Worm (Caenorhabditis elegans) whole organism, L1 larva: ENCODE results near the gene B0244.16.

ENCODE experiments used
- C04F5.9 ChIP-seq: sonication (generic microtip); optimal IDR thresholded peaks from 2 replicates; lab custom pipeline; 2016; ENCODE audit warnings: missing genetic modification characterization, missing compliant biosample characterization
- C34B4.2 ChIP-seq: sonication (generic microtip); optimal IDR thresholded peaks from 2 replicates; lab custom pipeline; 2017; ENCODE audit warnings: mild to moderate bottlenecking, missing genetic modification characterization, missing compliant biosample characterization
- F16B12.6 ChIP-seq: fragments of 150-350 bp; optimal IDR thresholded peaks from 2 replicates; lab custom pipeline; 2014; ENCODE audit warnings: missing biosample characterization, missing genetic modification characterization
- aha-1 ChIP-seq: fragments of 150-350 bp; optimal IDR thresholded peaks from 2 replicates; lab custom pipeline; 2014; ENCODE audit warnings: missing biosample characterization, missing genetic modification characterization
- alr-1 ChIP-seq: fragments of 200-800 bp; sonication (Bioruptor generic); optimal IDR thresholded peaks from 2 replicates; lab custom pipeline; 2018; ENCODE audit warnings: borderline replicate concordance, mild to moderate bottlenecking, missing genetic modification characterization, missing compliant biosample characterization
- aly-2 ChIP-seq: fragments of 150-350 bp; optimal IDR thresholded peaks from 2 replicates; lab custom pipeline; 2014; ENCODE audit warnings: missing biosample characterization, missing genetic modification characterization
- ama-1 ChIP-seq: fragments of 150-350 bp; optimal IDR thresholded peaks from 2 replicates; lab custom pipeline; 2014
- ceh-88 ChIP-seq: fragments of 200-800 bp; sonication (Bioruptor generic); IDR thresholded peaks from 2 replicates; pipeline ENCODE4 v1.3.6; 2022; ENCODE audit warnings: missing genetic modification characterization, missing compliant biosample characterization
- efl-3 ChIP-seq: fragments of 200-800 bp; sonication (Bioruptor generic); optimal IDR thresholded peaks from 2 replicates; lab custom pipeline; 2018; ENCODE audit warnings: mild to moderate bottlenecking, missing genetic modification characterization, missing compliant biosample characterization
- elt-2 ChIP-seq: sonication (generic microtip); optimal IDR thresholded peaks from 2 replicates; lab custom pipeline; 2016; ENCODE audit warnings: missing genetic modification characterization, mild to moderate bottlenecking, inconsistent platforms, missing compliant biosample characterization, missing genetic modification reagents
- fkh-8 ChIP-seq: sonication (generic microtip); optimal IDR thresholded peaks from 2 replicates; lab custom pipeline; 2016; ENCODE audit warnings: mild to moderate bottlenecking, missing genetic modification characterization, missing compliant biosample characterization
- fos-1 ChIP-seq: fragments of 150-350 bp; optimal IDR thresholded peaks from 2 replicates; lab custom pipeline; 2014; ENCODE audit warnings: missing biosample characterization, missing genetic modification characterization
- grh-1 ChIP-seq: fragments of 200-800 bp; sonication (Bioruptor generic); IDR thresholded peaks from 2 replicates; pipeline ENCODE4 v1.3.6; 2022; ENCODE audit warnings: missing genetic modification reagents, missing genetic modification characterization, missing compliant biosample characterization
- hlh-17 ChIP-seq: fragments of 200-800 bp; sonication (Bioruptor generic); optimal IDR thresholded peaks from 2 replicates; lab custom pipeline; 2018; ENCODE audit warnings: missing genetic modification characterization, mild to moderate bottlenecking, missing compliant biosample characterization, moderate library complexity, borderline replicate concordance
- hpl-2 ChIP-seq: fragments of 150-350 bp; optimal IDR thresholded peaks from 2 replicates; lab custom pipeline; 2014; ENCODE audit warnings: missing biosample characterization, missing genetic modification reagents, missing genetic modification characterization
- irx-1 ChIP-seq: sonication (generic microtip); optimal IDR thresholded peaks from 2 replicates; lab custom pipeline; 2016; ENCODE audit warnings: missing genetic modification characterization, missing compliant biosample characterization
- isw-1 ChIP-seq: fragments of 200-800 bp; sonication (Bioruptor generic); IDR thresholded peaks from 2 replicates; pipeline ENCODE4 v1.3.6; 2022; ENCODE audit warnings: missing genetic modification characterization, missing compliant biosample characterization
- jun-1 ChIP-seq: fragments of 150-350 bp; optimal IDR thresholded peaks from 2 replicates; lab custom pipeline; 2014; ENCODE audit warnings: missing biosample characterization, missing genetic modification reagents, missing genetic modification characterization
- lin-13 ChIP-seq: fragments of 150-350 bp; optimal IDR thresholded peaks from 2 replicates; lab custom pipeline; 2014; ENCODE audit warnings: missing biosample characterization, missing genetic modification reagents, missing genetic modification characterization
- lin-15B ChIP-seq: fragments of 150-350 bp; sonication (generic microtip); optimal IDR thresholded peaks from 3 replicates; lab custom pipeline; 2014; ENCODE audit warnings: missing biosample characterization, missing genetic modification characterization
- lin-35 ChIP-seq, 2 experiments: fragments of 150-350 bp; optimal IDR thresholded peaks; 2 replicates each; lab custom pipeline; 2014; ENCODE audit warnings: missing biosample characterization in 2 of 2, missing genetic modification characterization in 2 of 2, missing genetic modification reagents in 2 of 2
- lin-39 ChIP-seq: fragments of 150-350 bp; optimal IDR thresholded peaks from 2 replicates; lab custom pipeline; 2014; ENCODE audit warnings: missing biosample characterization, missing genetic modification reagents, missing genetic modification characterization
- mab-9 ChIP-seq: fragments of 200-800 bp; sonication (Bioruptor generic); IDR thresholded peaks from 2 replicates; pipeline ENCODE4 v1.3.6; 2022; ENCODE audit warnings: missing genetic modification reagents, missing genetic modification characterization, missing compliant biosample characterization
- mdl-1 ChIP-seq, 2 experiments: fragments of 150-350 bp; optimal IDR thresholded peaks; 2 replicates each; lab custom pipeline; 2014 to 2017; ENCODE audit warnings: missing biosample characterization in 2 of 2, missing genetic modification characterization in 2 of 2, inconsistent platforms in 1 of 2
- mep-1 ChIP-seq: fragments of 150-350 bp; optimal IDR thresholded peaks from 2 replicates; lab custom pipeline; 2014; ENCODE audit warnings: missing biosample characterization, missing genetic modification characterization
- nhr-11 ChIP-seq: fragments of 150-350 bp; optimal IDR thresholded peaks from 2 replicates; lab custom pipeline; 2014; ENCODE audit warnings: missing biosample characterization, missing genetic modification characterization
- nhr-19 ChIP-seq: fragments of 200-800 bp; sonication (Bioruptor generic); conservative IDR thresholded peaks from 2 replicates; pipeline ENCODE4 v1.3.6; 2022; ENCODE audit warnings: missing genetic modification characterization, missing compliant biosample characterization
- nhr-20 ChIP-seq: sonication (generic microtip); optimal IDR thresholded peaks from 2 replicates; lab custom pipeline; 2016; ENCODE audit warnings: mild to moderate bottlenecking, missing genetic modification characterization, missing compliant biosample characterization
- nhr-28 ChIP-seq: fragments of 150-350 bp; optimal IDR thresholded peaks from 2 replicates; lab custom pipeline; 2014; ENCODE audit warnings: missing biosample characterization, missing genetic modification characterization
- nhr-47 ChIP-seq: sonication (generic microtip); optimal IDR thresholded peaks from 2 replicates; lab custom pipeline; 2016; ENCODE audit warnings: mild to moderate bottlenecking, missing genetic modification characterization, moderate library complexity, missing compliant biosample characterization
- nhr-76 ChIP-seq: sonication (generic microtip); optimal IDR thresholded peaks from 2 replicates; lab custom pipeline; 2017; ENCODE audit warnings: missing biosample characterization, missing genetic modification characterization
- nhr-84 ChIP-seq: sonication (generic microtip); optimal IDR thresholded peaks from 2 replicates; lab custom pipeline; 2017; ENCODE audit warnings: missing biosample characterization, missing genetic modification characterization
- nhr-90 ChIP-seq: sonication (generic microtip); optimal IDR thresholded peaks from 2 replicates; lab custom pipeline; 2016; ENCODE audit warnings: mild to moderate bottlenecking, missing genetic modification characterization, missing compliant biosample characterization; ENCODE audit not compliant: poor library complexity
- pag-3 ChIP-seq: sonication (generic microtip); optimal IDR thresholded peaks from 2 replicates; lab custom pipeline; 2017; ENCODE audit warnings: missing genetic modification characterization, mild to moderate bottlenecking, missing compliant biosample characterization, antibody characterized with exemption, borderline replicate concordance; ENCODE audit not compliant: insufficient read depth
- pqm-1 ChIP-seq: sonication (generic microtip); optimal IDR thresholded peaks from 3 replicates; lab custom pipeline; 2017; ENCODE audit warnings: missing biosample characterization, missing genetic modification characterization
- rnt-1 ChIP-seq: sonication (generic microtip); optimal IDR thresholded peaks from 2 replicates; lab custom pipeline; 2016; ENCODE audit warnings: mild to moderate bottlenecking, missing genetic modification characterization, moderate library complexity, missing compliant biosample characterization
- skn-1 ChIP-seq: fragments of 150-350 bp; optimal IDR thresholded peaks from 2 replicates; lab custom pipeline; 2014; ENCODE audit warnings: missing biosample characterization, missing genetic modification characterization
- snpc-4 ChIP-seq: fragments of 150-350 bp; optimal IDR thresholded peaks from 2 replicates; lab custom pipeline; 2014; ENCODE audit warnings: missing biosample characterization, missing genetic modification characterization
- sox-4 ChIP-seq: sonication (generic microtip); optimal IDR thresholded peaks from 2 replicates; lab custom pipeline; 2016; ENCODE audit warnings: missing genetic modification characterization, missing compliant biosample characterization
- sptf-1 ChIP-seq: fragments of 150-350 bp; optimal IDR thresholded peaks from 2 replicates; lab custom pipeline; 2014; ENCODE audit warnings: missing biosample characterization, missing genetic modification characterization
- sup-37 ChIP-seq: fragments of 200-800 bp; sonication (Bioruptor generic); optimal IDR thresholded peaks from 2 replicates; lab custom pipeline; 2018; ENCODE audit warnings: mild to moderate bottlenecking, missing genetic modification characterization, missing compliant biosample characterization
- swsn-7 ChIP-seq: sonication (generic microtip); optimal IDR thresholded peaks from 2 replicates; lab custom pipeline; 2016; ENCODE audit warnings: missing genetic modification characterization, missing compliant biosample characterization
- tbx-2 ChIP-seq: sonication (generic microtip); optimal IDR thresholded peaks from 2 replicates; lab custom pipeline; 2016; ENCODE audit warnings: missing genetic modification characterization, missing compliant biosample characterization
- unc-130 ChIP-seq: fragments of 150-350 bp; optimal IDR thresholded peaks from 2 replicates; lab custom pipeline; 2017; ENCODE audit warnings: missing biosample characterization, missing genetic modification characterization, inconsistent platforms
- unc-62 ChIP-seq: fragments of 150-350 bp; optimal IDR thresholded peaks from 2 replicates; lab custom pipeline; 2014; ENCODE audit warnings: missing biosample characterization, missing genetic modification reagents, missing genetic modification characterization
- unc-86 ChIP-seq: sonication (generic microtip); optimal IDR thresholded peaks from 2 replicates; lab custom pipeline; 2016; ENCODE audit warnings: missing genetic modification characterization, missing compliant biosample characterization
- unc-98 ChIP-seq: fragments of 200-800 bp; sonication (Bioruptor generic); IDR thresholded peaks from 2 replicates; pipeline ENCODE4 v1.3.6; 2022; ENCODE audit warnings: missing genetic modification characterization, missing compliant biosample characterization
- vab-15 ChIP-seq: sonication (generic microtip); optimal IDR thresholded peaks from 2 replicates; lab custom pipeline; 2017; ENCODE audit warnings: missing genotype, mild to moderate bottlenecking, missing genetic modification characterization, missing compliant biosample characterization
- zag-1 ChIP-seq: fragments of 150-350 bp; optimal IDR thresholded peaks from 2 replicates; lab custom pipeline; 2014; ENCODE audit warnings: missing biosample characterization, missing genetic modification characterization
- zip-4 ChIP-seq: fragments of 200-800 bp; sonication (Bioruptor generic); optimal IDR thresholded peaks from 2 replicates; lab custom pipeline; 2018; ENCODE audit warnings: mild to moderate bottlenecking, missing genetic modification characterization, moderate library complexity, missing compliant biosample characterization
- ztf-11 ChIP-seq, 2 experiments: sonication (generic microtip); optimal IDR thresholded peaks; 2 replicates each; lab custom pipeline; 2016 to 2017; ENCODE audit warnings: missing genetic modification characterization in 2 of 2, missing biosample characterization in 1 of 2, missing compliant biosample characterization in 1 of 2
- ztf-4 ChIP-seq: fragments of 150-350 bp; optimal IDR thresholded peaks from 2 replicates; lab custom pipeline; 2014; ENCODE audit warnings: missing biosample characterization, missing genetic modification characterization

B0244.16 gene

DNA sequence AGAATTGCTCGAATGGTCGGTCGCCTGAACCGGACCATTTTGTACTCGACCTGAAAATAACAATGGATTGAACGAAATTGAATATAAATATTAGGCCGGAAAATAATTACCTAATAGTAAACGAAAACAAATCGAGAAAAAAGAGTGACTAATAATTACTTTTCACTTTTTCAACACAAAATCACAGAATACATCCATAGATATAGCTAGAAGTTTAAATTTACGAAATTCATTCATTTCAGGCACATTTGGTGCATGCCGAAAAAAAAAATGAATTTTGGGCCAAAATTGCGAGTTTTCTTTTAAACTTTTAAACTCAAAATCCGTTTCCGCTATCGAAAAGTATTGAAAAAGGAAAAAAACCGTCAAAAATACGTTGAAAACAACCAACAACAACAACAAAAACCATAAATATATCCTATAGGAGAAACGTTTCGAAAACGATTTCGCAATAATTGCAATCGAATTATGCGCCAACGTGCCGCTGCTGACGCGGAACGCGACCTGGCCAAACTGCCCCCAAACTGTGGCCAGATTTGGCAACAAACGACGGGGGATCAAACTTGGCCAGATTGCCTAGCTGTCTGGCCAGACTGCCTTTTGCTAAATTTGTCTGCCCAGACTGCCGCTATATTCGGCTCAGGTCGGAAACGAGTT is 44.6 kb downstream of the B0244.16 start, which contains the start of gene Y37B11A.3:
Gene Y37B11A.3, minus strand, starts transcription at position 51 of the 657 bp plus-strand sequence.
- TF ChIP-seq mep-1 (tag; lab: Kevin White, UChicago): peak; percentile 85
- peak; percentile 100 for TF ChIP-seq zip-4
- no peak for TF ChIP-seq zag-1 (tag; lab: Kevin White, UChicago)
- peak; percentile 76 for TF ChIP-seq aly-2 (tag; lab: Kevin White, UChicago)
- no peak for TF ChIP-seq nhr-84 (tag; lab: Kevin White, UChicago)
- TF ChIP-seq nhr-19 (GFP tag; lab: Robert Waterston, UW): peak; percentile 86
- TF ChIP-seq F16B12.6 (tag; lab: Kevin White, UChicago): peak; percentile 61
- peak; percentile 41 for TF ChIP-seq sox-4 (tag; lab: Kevin White, UChicago)
- TF ChIP-seq nhr-90 (tag; lab: Kevin White, UChicago): peak; percentile 75
- no peak for TF ChIP-seq ceh-88
- peak in 1 of 2 experiments; percentile 70 for TF ChIP-seq mdl-1 (tag; optimal IDR thresholded peaks at IDR 0.05; lab: Kevin White, UChicago)
- peak; percentile 11; the same call in 1 of the 2 replicates for TF ChIP-seq unc-98 (GFP tag; lab: Robert Waterston, UW)
- TF ChIP-seq pqm-1: no peak
- TF ChIP-seq jun-1 (tag; lab: Kevin White, UChicago): peak; percentile 67
- peak; percentile 20 for TF ChIP-seq lin-39
- peak; percentile 89 for TF ChIP-seq nhr-47
- TF ChIP-seq nhr-28 (tag; lab: Kevin White, UChicago): no peak
- no peak for TF ChIP-seq ama-1 (lab: Kevin White, UChicago)
- TF ChIP-seq lin-15B: peak; percentile 71
- peak; percentile 76 for TF ChIP-seq lin-13
- peak; percentile 63 for TF ChIP-seq grh-1 (GFP tag; lab: Robert Waterston, UW)
- TF ChIP-seq swsn-7: peak; percentile 81
- TF ChIP-seq aha-1: no peak
- TF ChIP-seq lin-35 (GFP tag; optimal IDR thresholded peaks at IDR 0.05; lab: Kevin White, UChicago): peak; percentile 84 to 88
- TF ChIP-seq tbx-2 (tag; lab: Kevin White, UChicago): peak; percentile 79
- no peak for TF ChIP-seq sptf-1 (tag; lab: Kevin White, UChicago)
- peak; percentile 86 for TF ChIP-seq isw-1
- no peak for TF ChIP-seq C34B4.2
- no peak for TF ChIP-seq alr-1 (tag; lab: Kevin White, UChicago)
- TF ChIP-seq mab-9 (GFP tag; lab: Robert Waterston, UW): peak; percentile 62
- peak; percentile 67 for TF ChIP-seq irx-1
- no peak for TF ChIP-seq unc-130 (tag; lab: Kevin White, UChicago)
- peak; percentile 30 for TF ChIP-seq hpl-2 (GFP tag; lab: Kevin White, UChicago)
- peak; percentile 70 for TF ChIP-seq snpc-4 (tag; lab: Kevin White, UChicago)
- no peak for TF ChIP-seq nhr-76 (tag; lab: Kevin White, UChicago)
- TF ChIP-seq hlh-17 (GFP tag; lab: Kevin White, UChicago): no peak
- no peak for TF ChIP-seq vab-15 (tag; lab: Kevin White, UChicago)
- no peak for TF ChIP-seq nhr-11 (tag; lab: Kevin White, UChicago)
- TF ChIP-seq sup-37 (GFP tag; lab: Kevin White, UChicago): no peak
- TF ChIP-seq efl-3 (GFP tag; lab: Kevin White, UChicago): no peak
- peak; percentile 29 for TF ChIP-seq elt-2 (tag; lab: Kevin White, UChicago)
- TF ChIP-seq skn-1 (tag; lab: Kevin White, UChicago): peak; percentile 82
- no peak for TF ChIP-seq pag-3 (tag; lab: Kevin White, UChicago)
- TF ChIP-seq fos-1: no peak
- TF ChIP-seq unc-62: no peak
- peak; percentile 67 for TF ChIP-seq unc-86
- peak; percentile 81 for TF ChIP-seq fkh-8
- TF ChIP-seq ztf-11 (tag; optimal IDR thresholded peaks at IDR 0.05; lab: Kevin White, UChicago): peak in 1 of 2 experiments; percentile 51
- TF ChIP-seq rnt-1 (tag; lab: Kevin White, UChicago): peak; percentile 90
- TF ChIP-seq C04F5.9 (tag; lab: Kevin White, UChicago): peak; percentile 6
- TF ChIP-seq nhr-20: peak; percentile 81
- no peak for TF ChIP-seq ztf-4 (tag; lab: Kevin White, UChicago)
